Fruit fly (Drosophila melanogaster): ENCODE results near the gene CG42342.

CG42342 gene

dm6 chr3R:16510128-16510527 lies 7.6 kb downstream of the CG42342 start (continued):
- TF ChIP-seq OdsH (GFP tag; optimal IDR thresholded peaks at IDR 0.05) (peak; percentile 41), dmrt93B (GFP tag; optimal IDR thresholded peaks at IDR 0.05) (no peak), sv (GFP tag; optimal IDR thresholded peaks at IDR 0.05) (no peak), br (GFP tag; optimal IDR thresholded peaks at IDR 0.05) (no peak), lola (GFP tag; optimal IDR thresholded peaks at IDR 0.05) (no peak)

dm6 chr3R:16518150-16518662 lies 15.6 kb downstream of the CG42342 start:
- no peak for TF ChIP-seq sage (GFP tag; optimal IDR thresholded peaks at IDR 0.05)
- TF ChIP-seq tai (GFP tag; optimal IDR thresholded peaks at IDR 0.05), result no peak
- no peak for TF ChIP-seq HLH106 (tag; optimal IDR thresholded peaks at IDR 0.05)
- no peak for TF ChIP-seq dmrt93B (GFP tag; optimal IDR thresholded peaks at IDR 0.05)
- no peak for TF ChIP-seq Sp1 (GFP tag; optimal IDR thresholded peaks at IDR 0.05)
- no peak for TF ChIP-seq woc (GFP tag; optimal IDR thresholded peaks at IDR 0.05)
- no peak for TF ChIP-seq GATAd (GFP tag; optimal IDR thresholded peaks at IDR 0.05)
- TF ChIP-seq Myc (optimal IDR thresholded peaks at IDR 0.05), result no peak
- TF ChIP-seq brk (GFP tag; optimal IDR thresholded peaks at IDR 0.05), result no peak
- TF ChIP-seq fru (GFP tag; optimal IDR thresholded peaks at IDR 0.05), result no peak
- TF ChIP-seq Hr78 (GFP tag; optimal IDR thresholded peaks at IDR 0.05), result no peak
- no peak for TF ChIP-seq h (GFP tag; optimal IDR thresholded peaks at IDR 0.05)
- TF ChIP-seq pan (optimal IDR thresholded peaks at IDR 0.05), result no peak

dm6 chr3R:16523395-16523794 lies 20.8 kb downstream of the CG42342 start:
- TF ChIP-seq Hnf4 (GFP tag; optimal IDR thresholded peaks at IDR 0.05), result no peak
- peak; percentile 14 for TF ChIP-seq woc (GFP tag; optimal IDR thresholded peaks at IDR 0.05)

- TF ChIP-seq dsf (GFP tag; optimal IDR thresholded peaks at IDR 0.05; ENCODE audit: borderline replicate concordance) (no peak), woc (GFP tag; optimal IDR thresholded peaks at IDR 0.05) (peak; percentile 9), Hnf4 (GFP tag; optimal IDR thresholded peaks at IDR 0.05) (no peak), Abd-B (GFP tag; optimal IDR thresholded peaks at IDR 0.05) (no peak), GATAd (GFP tag; optimal IDR thresholded peaks at IDR 0.05) (no peak), sv (GFP tag; optimal IDR thresholded peaks at IDR 0.05) (no peak), ey (GFP tag; optimal IDR thresholded peaks at IDR 0.05) (peak; percentile 23), tai (GFP tag; optimal IDR thresholded peaks at IDR 0.05) (no peak), Vsx2 (GFP tag; optimal IDR thresholded peaks at IDR 0.05; ENCODE audit: partially characterized antibody) (no peak), dmrt93B (GFP tag; optimal IDR thresholded peaks at IDR 0.05) (peak; percentile 18), pan (optimal IDR thresholded peaks at IDR 0.05) (no peak), Hr83 (GFP tag; optimal IDR thresholded peaks at IDR 0.05; ENCODE audit: poor library complexity, severe bottlenecking) (no peak), rgr (GFP tag; optimal IDR thresholded peaks at IDR 0.05) (peak; percentile 22), N (GFP tag; optimal IDR thresholded peaks at IDR 0.05) (no peak), Mio (GFP tag; optimal IDR thresholded peaks at IDR 0.05) (no peak), HLH106 (tag; optimal IDR thresholded peaks at IDR 0.05) (peak; percentile 61), h (GFP tag; optimal IDR thresholded peaks at IDR 0.05) (peak; percentile 57), dl (GFP tag; optimal IDR thresholded peaks at IDR 0.05; ENCODE audit: insufficient read depth in 1 of 2, partially characterized antibody in 2 of 2) (no peak), OdsH (GFP tag; optimal IDR thresholded peaks at IDR 0.05) (peak; percentile 27), CrebA (GFP tag; optimal IDR thresholded peaks at IDR 0.05; ENCODE audit: borderline replicate concordance) (no peak), fru (GFP tag; optimal IDR thresholded peaks at IDR 0.05) (peak; percentile 67), Dfd (GFP tag; optimal IDR thresholded peaks at IDR 0.05) (no peak), usp (GFP tag; optimal IDR thresholded peaks at IDR 0.05) (no peak), sage (GFP tag; optimal IDR thresholded peaks at IDR 0.05) (peak; percentile 8), CG32264 (GFP tag; optimal IDR thresholded peaks at IDR 0.05) (no peak), lola (GFP tag; optimal IDR thresholded peaks at IDR 0.05) (no peak), Sp1 (GFP tag; optimal IDR thresholded peaks at IDR 0.05) (peak; percentile 65), Myc (optimal IDR thresholded peaks at IDR 0.05) (no peak), Rel (GFP tag; optimal IDR thresholded peaks at IDR 0.05) (no peak), Rel (tag; optimal IDR thresholded peaks at IDR 0.05) (no peak), brk (GFP tag; optimal IDR thresholded peaks at IDR 0.05) (no peak), br (GFP tag; optimal IDR thresholded peaks at IDR 0.05) (no peak), psq (GFP tag; optimal IDR thresholded peaks at IDR 0.05) (peak; percentile 43), Jra (GFP tag; optimal IDR thresholded peaks at IDR 0.05) (no peak), foxo (GFP tag; optimal IDR thresholded peaks at IDR 0.05) (peak in 1 of 2 experiments; percentile 58), Hr78 (GFP tag; optimal IDR thresholded peaks at IDR 0.05) (no peak), CG9705 (GFP tag; optimal IDR thresholded peaks at IDR 0.05) (no peak), Dif (GFP tag; optimal IDR thresholded peaks at IDR 0.05; ENCODE audit: partially characterized antibody) (no peak), jim (GFP tag; optimal IDR thresholded peaks at IDR 0.05) (no peak)
Observed at dm6 chr3R:16524178-16524577, 21.6 kb downstream of the CG42342 start.

Measured in whole organism, wandering third instar larva.